Fruit fly (Drosophila melanogaster) whole organism, adult: ENCODE results near the gene CG33645.

Experiments used
- CG11617 ChIP-seq: fragments of 200-800 bp; sonication (Bioruptor generic); optimal IDR thresholded peaks from 2 replicates; lab custom pipeline; 2017; ENCODE audit warnings: mild to moderate bottlenecking, missing biosample characterization, missing genetic modification reagents, missing genetic modification characterization
- CG12768 ChIP-seq: fragments of 200-800 bp; sonication (Bioruptor generic); optimal IDR thresholded peaks from 2 replicates; lab custom pipeline; 2017; ENCODE audit warnings: missing biosample characterization, missing genetic modification characterization, mild to moderate bottlenecking, moderate library complexity, missing genetic modification reagents
- CG14711 ChIP-seq: fragments of 200-800 bp; sonication (Bioruptor generic); optimal IDR thresholded peaks from 2 replicates; lab custom pipeline; 2018; ENCODE audit warnings: missing biosample characterization, mild to moderate bottlenecking, missing genetic modification characterization, moderate library complexity
- CG1620 ChIP-seq: fragments of 200-800 bp; sonication (Bioruptor generic); optimal IDR thresholded peaks from 2 replicates; lab custom pipeline; 2016; ENCODE audit warnings: missing biosample characterization, missing genetic modification characterization
- CG33017 ChIP-seq: fragments of 200-800 bp; sonication (Bioruptor generic); optimal IDR thresholded peaks from 2 replicates; lab custom pipeline; 2018; ENCODE audit warnings: missing biosample characterization, mild to moderate bottlenecking, missing genetic modification characterization, moderate library complexity
- CG5204 ChIP-seq: fragments of 200-800 bp; sonication (Bioruptor generic); optimal IDR thresholded peaks from 2 replicates; lab custom pipeline; 2016; ENCODE audit warnings: missing biosample characterization, missing genetic modification characterization
- CG7045 ChIP-seq: fragments of 200-800 bp; sonication (Bioruptor generic); optimal IDR thresholded peaks from 2 replicates; lab custom pipeline; 2017; ENCODE audit warnings: missing biosample characterization, mild to moderate bottlenecking, missing genetic modification characterization
- CG7101 ChIP-seq: fragments of 200-800 bp; sonication (Bioruptor generic); optimal IDR thresholded peaks from 2 replicates; lab custom pipeline; 2018; ENCODE audit warnings: missing biosample characterization, mild to moderate bottlenecking, missing genetic modification characterization, moderate library complexity
- Clk ChIP-seq: fragments of 200-800 bp; sonication (Bioruptor generic); optimal IDR thresholded peaks from 2 replicates; lab custom pipeline; 2017; ENCODE audit warnings: missing biosample characterization, missing genetic modification characterization
- Crg-1 ChIP-seq: fragments of 200-800 bp; sonication (Bioruptor generic); optimal IDR thresholded peaks from 2 replicates; lab custom pipeline; 2016; ENCODE audit warnings: missing biosample characterization, missing genetic modification characterization
- Hr96 ChIP-seq: fragments of 200-800 bp; sonication (Bioruptor generic); optimal IDR thresholded peaks from 2 replicates; lab custom pipeline; 2016; ENCODE audit warnings: missing biosample characterization, missing genetic modification characterization
- Mnt ChIP-seq: fragments of 200-800 bp; sonication (Bioruptor generic); optimal IDR thresholded peaks from 2 replicates; lab custom pipeline; 2016; ENCODE audit warnings: missing biosample characterization, mild to moderate bottlenecking, missing genetic modification characterization
- bab1 ChIP-seq: fragments of 200-800 bp; sonication (Bioruptor generic); optimal IDR thresholded peaks from 3 replicates; lab custom pipeline; 2019; ENCODE audit warnings: missing biosample characterization, mild to moderate bottlenecking, missing genetic modification characterization, moderate library complexity
- cic ChIP-seq: fragments of 200-800 bp; sonication (Bioruptor generic); optimal IDR thresholded peaks from 2 replicates; lab custom pipeline; 2017; ENCODE audit warnings: missing biosample characterization, mild to moderate bottlenecking, missing genetic modification characterization, moderate library complexity
- cnc ChIP-seq, 2 experiments: fragments of >200 bp; optimal IDR thresholded peaks; 2 replicates each; lab custom pipeline; 2017
- kay ChIP-seq: fragments of 200-800 bp; sonication (Bioruptor generic); peaks from one replicate; lab custom pipeline; 2016; ENCODE audit warnings: missing biosample characterization, missing genetic modification characterization, borderline replicate concordance
- ovo ChIP-seq: fragments of 200-800 bp; sonication (Bioruptor generic); optimal IDR thresholded peaks from 2 replicates; lab custom pipeline; 2016; ENCODE audit warnings: missing biosample characterization, missing genetic modification characterization
- pad ChIP-seq: fragments of 200-800 bp; sonication (Bioruptor generic); optimal IDR thresholded peaks from 3 replicates; lab custom pipeline; 2017; ENCODE audit warnings: missing biosample characterization, missing genetic modification characterization, mild to moderate bottlenecking, moderate library complexity, missing genetic modification reagents
- tj ChIP-seq: fragments of 200-800 bp; sonication (Bioruptor generic); optimal IDR thresholded peaks from 3 replicates; lab custom pipeline; 2017; ENCODE audit warnings: missing biosample characterization, mild to moderate bottlenecking, missing genetic modification characterization, moderate library complexity
- toe ChIP-seq: fragments of 200-800 bp; sonication (Bioruptor generic); optimal IDR thresholded peaks from 2 replicates; lab custom pipeline; 2016; ENCODE audit warnings: missing biosample characterization, missing genetic modification characterization

Gene CG33645

DNA sequence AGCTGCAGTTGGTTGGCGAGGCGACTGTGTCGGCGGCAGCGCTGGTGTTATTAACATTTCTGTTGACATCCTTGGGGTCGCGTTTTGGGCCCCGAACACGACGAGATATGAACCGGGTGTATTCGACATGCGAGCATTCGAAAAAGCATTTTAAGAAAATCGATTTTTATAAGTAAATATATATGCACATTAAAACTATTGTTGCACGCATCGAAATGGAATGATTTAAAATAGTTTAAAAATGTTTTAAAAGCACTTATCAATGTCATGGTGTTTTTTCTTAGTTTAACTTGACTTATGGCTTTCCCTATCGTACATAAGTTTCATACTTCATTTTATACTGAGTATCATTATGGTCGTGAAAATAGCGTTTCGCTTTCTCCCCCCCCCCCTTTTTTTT, 10.8 kb upstream of the CG33645 start:
- TF ChIP-seq tj (GFP tag; lab: Kevin White, UChicago) (no peak), Clk (GFP tag; lab: Kevin White, UChicago) (no peak), Mnt (no peak), CG33017 (no peak), Crg-1 (GFP tag; lab: Kevin White, UChicago) (no peak), CG1620 (GFP tag; lab: Kevin White, UChicago) (no peak), toe (no peak), CG7101 (tag; lab: Kevin White, UChicago) (no peak), CG12768 (GFP tag; lab: Kevin White, UChicago) (no peak), pad (GFP tag; lab: Kevin White, UChicago) (no peak), CG11617 (GFP tag; lab: Kevin White, UChicago) (no peak), bab1 (no peak), cic (GFP tag; lab: Kevin White, UChicago) (no peak)

dm6 chr2L:13527541-13527940, 5.1 kb upstream of the CG33645 start, which contains the start of gene CG33640:
CG33640 (plus strand) TSS chr2L:13527841.
- TF ChIP-seq CG33017: no peak
- no peak for TF ChIP-seq CG14711 (tag; lab: Kevin White, UChicago)
- TF ChIP-seq CG1620 (GFP tag; lab: Kevin White, UChicago): no peak
- TF ChIP-seq bab1: no peak
- no peak for TF ChIP-seq CG7045 (GFP tag; lab: Kevin White, UChicago)

- TF ChIP-seq kay (GFP tag; lab: Kevin White, UChicago): no peak
- TF ChIP-seq Hr96: no peak
- TF ChIP-seq CG7045 (GFP tag; lab: Kevin White, UChicago): no peak
- TF ChIP-seq CG7101 (tag; lab: Kevin White, UChicago): no peak
- no peak for TF ChIP-seq CG5204 (GFP tag; lab: Kevin White, UChicago)
Observed at dm6 chr2L:13528742-13529141, 3.9 kb upstream of the CG33645 start, which contains the start of gene CG33641. CG33641 (plus strand) TSS chr2L:13529042.

- TF ChIP-seq toe: no peak
Observed at dm6 chr2L:13529675-13530074, 2.9 kb upstream of the CG33645 start, which contains the start of gene CG33642. CG33642 (plus strand) TSS chr2L:13529975.

- TF ChIP-seq CG1620 (GFP tag; lab: Kevin White, UChicago) (no peak), CG11617 (GFP tag; lab: Kevin White, UChicago) (no peak), CG12768 (GFP tag; lab: Kevin White, UChicago) (no peak), tj (GFP tag; lab: Kevin White, UChicago) (no peak), CG14711 (tag; lab: Kevin White, UChicago) (no peak), toe (no peak), CG5204 (GFP tag; lab: Kevin White, UChicago) (no peak)
Observed at dm6 chr2L:13530774-13531173, 1.9 kb upstream of the CG33645 start, which contains the start of gene CG33643. CG33643 (plus strand) TSS chr2L:13531074.

DNA sequence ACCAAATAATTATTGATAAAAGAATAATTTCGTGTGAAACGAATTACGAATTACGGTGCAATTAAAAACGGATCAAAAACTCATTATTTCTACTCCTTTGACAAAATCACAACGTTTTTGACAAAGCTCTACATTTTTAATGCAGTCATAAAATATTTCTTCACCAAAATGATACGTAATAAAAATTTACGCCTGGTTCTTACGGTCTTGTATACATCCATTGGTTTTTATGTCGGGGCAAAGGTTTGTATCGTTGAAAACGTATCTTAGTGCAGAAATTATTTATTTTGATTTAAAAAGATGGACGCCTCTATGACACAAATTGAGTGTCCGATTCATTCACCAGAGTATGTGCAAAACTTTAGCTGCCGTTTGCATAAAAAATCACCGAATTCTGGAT, 839 bp upstream of the CG33645 start, which contains the start of gene CG33644:
TSS of gene CG33644 (plus strand) at position 301 of the 400 bp plus-strand sequence.
- TF ChIP-seq ovo (no peak), bab1 (no peak), Mnt (no peak), CG1620 (GFP tag; lab: Kevin White, UChicago) (no peak), Clk (GFP tag; lab: Kevin White, UChicago) (no peak), CG7045 (GFP tag; lab: Kevin White, UChicago) (no peak), CG11617 (GFP tag; lab: Kevin White, UChicago) (no peak), cic (GFP tag; lab: Kevin White, UChicago) (no peak), cnc (optimal IDR thresholded peaks at IDR 0.05; lab: Kevin White, UChicago) (no peak), CG5204 (GFP tag; lab: Kevin White, UChicago) (no peak), tj (GFP tag; lab: Kevin White, UChicago) (no peak), CG12768 (GFP tag; lab: Kevin White, UChicago) (no peak), Crg-1 (GFP tag; lab: Kevin White, UChicago) (no peak), pad (GFP tag; lab: Kevin White, UChicago) (no peak), Hr96 (no peak), CG7101 (tag; lab: Kevin White, UChicago) (no peak), CG14711 (tag; lab: Kevin White, UChicago) (no peak), kay (GFP tag; lab: Kevin White, UChicago) (no peak), toe (no peak), CG33017 (no peak)

dm6 chr2L:13535678-13536077, 3.1 kb downstream of the CG33645 start, which contains the start of gene CG15638:
CG15638 (minus strand) TSS chr2L:13535778.
- TF ChIP-seq cnc (optimal IDR thresholded peaks at IDR 0.05; lab: Kevin White, UChicago) (no peak), kay (GFP tag; lab: Kevin White, UChicago) (peak; percentile 12), Crg-1 (GFP tag; lab: Kevin White, UChicago) (no peak), CG11617 (GFP tag; lab: Kevin White, UChicago) (no peak)

DNA sequence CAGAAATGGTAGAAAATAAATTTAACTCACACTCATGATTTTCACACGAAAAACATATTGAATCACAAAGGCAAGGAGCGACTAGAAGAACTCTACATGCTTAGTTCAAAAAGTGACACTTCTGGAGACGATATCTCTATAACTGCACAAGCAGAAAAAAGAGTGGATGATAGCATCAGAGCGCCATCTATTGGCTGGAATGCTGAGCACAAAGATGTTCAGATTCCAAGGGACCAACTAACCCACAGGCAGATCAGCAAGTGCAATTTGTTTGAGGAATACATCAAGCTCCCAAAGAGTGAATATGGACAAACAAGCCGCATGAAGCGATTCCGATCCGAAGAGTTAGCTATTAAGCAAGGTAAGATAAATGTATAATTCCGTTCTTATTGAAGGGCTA, 8.1 kb downstream of the CG33645 start, which contains the start of gene CG16852:
TSS of gene CG16852 (plus strand) at position 48 of the 400 bp plus-strand sequence.
- no peak for TF ChIP-seq pad (GFP tag; lab: Kevin White, UChicago)
- no peak for TF ChIP-seq Hr96
- TF ChIP-seq tj (GFP tag; lab: Kevin White, UChicago): no peak
- TF ChIP-seq cic (GFP tag; lab: Kevin White, UChicago): no peak
- no peak for TF ChIP-seq CG5204 (GFP tag; lab: Kevin White, UChicago)
- no peak for TF ChIP-seq CG11617 (GFP tag; lab: Kevin White, UChicago)
- no peak for TF ChIP-seq Mnt
- TF ChIP-seq CG12768 (GFP tag; lab: Kevin White, UChicago): no peak
- TF ChIP-seq ovo: no peak
- no peak for TF ChIP-seq CG14711 (tag; lab: Kevin White, UChicago)
- TF ChIP-seq CG1620 (GFP tag; lab: Kevin White, UChicago): no peak
- TF ChIP-seq Crg-1 (GFP tag; lab: Kevin White, UChicago): no peak
- TF ChIP-seq kay (GFP tag; lab: Kevin White, UChicago): no peak
- TF ChIP-seq toe: no peak
- no peak for TF ChIP-seq CG33017
